Fruit fly (Drosophila melanogaster) whole organism, embryonic: ENCODE results near the gene Sec24CD.

ENCODE experiments used
- BEAF-32 ChIP-seq: fragments of 200-800 bp; sonication (Bioruptor generic); optimal IDR thresholded peaks from 3 replicates; lab custom pipeline; 2017; ENCODE audit warnings: missing biosample characterization, missing genetic modification characterization, mild to moderate bottlenecking, moderate library complexity, missing genetic modification reagents
- Bdp1 ChIP-seq: fragments of 200-800 bp; sonication (Bioruptor generic); optimal IDR thresholded peaks from 3 replicates; lab custom pipeline; 2016; ENCODE audit warnings: missing biosample characterization, missing genetic modification characterization
- CG10267 ChIP-seq: fragments of 200-800 bp; sonication (Bioruptor generic); optimal IDR thresholded peaks from 2 replicates; lab custom pipeline; 2018; ENCODE audit warnings: missing biosample characterization, mild to moderate bottlenecking, missing genetic modification characterization, moderate library complexity
- CG10431 ChIP-seq: fragments of 200-800 bp; sonication (Bioruptor generic); optimal IDR thresholded peaks from 3 replicates; lab custom pipeline; 2018; ENCODE audit warnings: missing biosample characterization, mild to moderate bottlenecking, missing genetic modification characterization
- CG13624 ChIP-seq: fragments of 200-800 bp; sonication (Bioruptor generic); optimal IDR thresholded peaks from 2 replicates; lab custom pipeline; 2016; ENCODE audit warnings: missing biosample characterization, missing genetic modification characterization
- CG14710 ChIP-seq: fragments of 200-800 bp; sonication (Bioruptor generic); optimal IDR thresholded peaks from 3 replicates; lab custom pipeline; 2019; ENCODE audit warnings: missing biosample characterization, mild to moderate bottlenecking, missing genetic modification characterization, moderate library complexity
- CG14965 ChIP-seq: fragments of 200-800 bp; sonication (Bioruptor generic); optimal IDR thresholded peaks from 2 replicates; lab custom pipeline; 2016; ENCODE audit warnings: missing biosample characterization, missing genetic modification characterization, borderline replicate concordance
- CG15514 ChIP-seq: fragments of 200-800 bp; sonication (Bioruptor generic); optimal IDR thresholded peaks from 3 replicates; lab custom pipeline; 2017; ENCODE audit warnings: missing biosample characterization, missing genetic modification characterization, mild to moderate bottlenecking, moderate library complexity, missing genetic modification reagents
- CG1603 ChIP-seq: fragments of 200-800 bp; sonication (Bioruptor generic); optimal IDR thresholded peaks from 2 replicates; lab custom pipeline; 2019; ENCODE audit warnings: missing biosample characterization, mild to moderate bottlenecking, missing genetic modification characterization, moderate library complexity
- CG17186 ChIP-seq: fragments of 200-800 bp; sonication (Bioruptor generic); optimal IDR thresholded peaks from 3 replicates; lab custom pipeline; 2017; ENCODE audit warnings: missing biosample characterization, missing genetic modification reagents, missing genetic modification characterization
- CG1792 ChIP-seq: fragments of 200-800 bp; sonication (Bioruptor generic); optimal IDR thresholded peaks from 2 replicates; lab custom pipeline; 2016; ENCODE audit warnings: missing biosample characterization, missing genetic modification characterization
- CG18619 ChIP-seq: fragments of 200-800 bp; sonication (Bioruptor generic); optimal IDR thresholded peaks from 3 replicates; lab custom pipeline; 2017; ENCODE audit warnings: missing biosample characterization, mild to moderate bottlenecking, missing genetic modification characterization
- CG18764 ChIP-seq: fragments of 200-800 bp; sonication (Bioruptor generic); optimal IDR thresholded peaks from 3 replicates; lab custom pipeline; 2016; ENCODE audit warnings: missing biosample characterization, missing genetic modification characterization
- CG2678 ChIP-seq: fragments of 200-800 bp; sonication (Bioruptor generic); optimal IDR thresholded peaks from 3 replicates; lab custom pipeline; 2019; ENCODE audit warnings: missing biosample characterization, mild to moderate bottlenecking, missing genetic modification characterization, moderate library complexity
- CG2875 ChIP-seq: fragments of 200-800 bp; sonication (Bioruptor generic); optimal IDR thresholded peaks from 2 replicates; lab custom pipeline; 2017; ENCODE audit warnings: missing biosample characterization, mild to moderate bottlenecking, missing genetic modification characterization, missing genetic modification reagents
- CG31388 ChIP-seq: fragments of 200-800 bp; sonication (Bioruptor generic); optimal IDR thresholded peaks from 2 replicates; lab custom pipeline; 2016; ENCODE audit warnings: missing biosample characterization, missing genetic modification characterization
- CG5180 ChIP-seq: fragments of 200-800 bp; sonication (Bioruptor generic); optimal IDR thresholded peaks from 3 replicates; lab custom pipeline; 2017; ENCODE audit warnings: missing biosample characterization, missing genetic modification characterization, mild to moderate bottlenecking, moderate library complexity, missing genetic modification reagents
- CG6654 ChIP-seq: fragments of 200-800 bp; sonication (Bioruptor generic); optimal IDR thresholded peaks from 2 replicates; lab custom pipeline; 2017; ENCODE audit warnings: missing biosample characterization, mild to moderate bottlenecking, missing genetic modification characterization
- CG6854 ChIP-seq: fragments of 200-800 bp; sonication (Bioruptor generic); optimal IDR thresholded peaks from 3 replicates; lab custom pipeline; 2017; ENCODE audit warnings: missing biosample characterization, mild to moderate bottlenecking, missing genetic modification characterization
- CHES-1-like ChIP-seq: fragments of 200-800 bp; sonication (Bioruptor generic); optimal IDR thresholded peaks from 2 replicates; lab custom pipeline; 2016; ENCODE audit warnings: missing biosample characterization, missing genetic modification characterization
- Deaf1 ChIP-seq: fragments of 200-800 bp; optimal IDR thresholded peaks from 3 replicates; lab custom pipeline; 2019; ENCODE audit warnings: missing biosample characterization, mild to moderate bottlenecking, missing genetic modification characterization, moderate library complexity
- HHEX ChIP-seq: fragments of 200-800 bp; sonication (Bioruptor generic); optimal IDR thresholded peaks from 3 replicates; lab custom pipeline; 2017; ENCODE audit warnings: missing biosample characterization, mild to moderate bottlenecking, missing genetic modification characterization, missing genetic modification reagents
- HmgZ ChIP-seq: fragments of 200-800 bp; sonication (Bioruptor generic); optimal IDR thresholded peaks from 2 replicates; lab custom pipeline; 2018; ENCODE audit warnings: missing biosample characterization, mild to moderate bottlenecking, missing genetic modification characterization
- Hr39 ChIP-seq: fragments of >200 bp; optimal IDR thresholded peaks from 2 replicates; lab custom pipeline; 2017
- Hr78 ChIP-seq, 2 experiments: fragments of 200-800 bp in 1 of 2; fragments of >200 bp in 1 of 2; sonication (Bioruptor generic) in 1 of 2; optimal IDR thresholded peaks; 2 replicates each; lab custom pipeline; 2017 to 2019; ENCODE audit warnings: missing biosample characterization in 2 of 2, missing genetic modification characterization in 2 of 2, mild to moderate bottlenecking in 1 of 2, moderate library complexity in 1 of 2
- MBD-R2 ChIP-seq: fragments of 200-800 bp; sonication (Bioruptor generic); IDR thresholded peaks from 2 replicates; pipeline ENCODE4 v1.3.6; 2022; ENCODE audit warnings: missing biosample characterization, missing genetic modification characterization
- Max ChIP-seq: fragments of 200-800 bp; sonication (Bioruptor generic); optimal IDR thresholded peaks from 2 replicates; lab custom pipeline; 2016; ENCODE audit warnings: missing biosample characterization, mild to moderate bottlenecking, missing genetic modification characterization
- Med ChIP-seq: fragments of 200-800 bp; sonication (Bioruptor generic); peaks from one replicate; lab custom pipeline; 2016; ENCODE audit warnings: missing biosample characterization, missing genetic modification characterization, mild to moderate bottlenecking, inconsistent platforms, moderate library complexity
- Opbp ChIP-seq: fragments of 200-800 bp; sonication (Bioruptor generic); IDR thresholded peaks from 3 replicates; pipeline ENCODE4 v1.3.6; 2022; ENCODE audit warnings: missing biosample characterization, missing genetic modification characterization; ENCODE audit not compliant: partially characterized antibody
- Rfx ChIP-seq: fragments of 200-800 bp; sonication (Bioruptor generic); IDR thresholded peaks from 2 replicates; pipeline ENCODE4 v1.3.6; 2022; ENCODE audit warnings: missing biosample characterization, missing genetic modification characterization
- amos ChIP-seq: fragments of 200-800 bp; sonication (Bioruptor generic); IDR thresholded peaks from 2 replicates; pipeline ENCODE4 v1.3.6; 2022; ENCODE audit warnings: missing biosample characterization, missing genetic modification characterization; ENCODE audit not compliant: partially characterized antibody
- cg ChIP-seq: fragments of 200-800 bp; sonication (Bioruptor generic); optimal IDR thresholded peaks from 3 replicates; lab custom pipeline; 2019; ENCODE audit warnings: missing biosample characterization, mild to moderate bottlenecking, missing genetic modification characterization, moderate library complexity
- chn ChIP-seq: fragments of 200-800 bp; sonication (Bioruptor generic); optimal IDR thresholded peaks from 2 replicates; lab custom pipeline; 2016; ENCODE audit warnings: missing biosample characterization, missing genetic modification characterization
- dmrt11E ChIP-seq: fragments of 200-800 bp; sonication (Bioruptor generic); optimal IDR thresholded peaks from 3 replicates; lab custom pipeline; 2018; ENCODE audit warnings: missing biosample characterization, mild to moderate bottlenecking, missing genetic modification characterization, moderate library complexity
- gce ChIP-seq: fragments of 200-800 bp; sonication (Bioruptor generic); IDR thresholded peaks from 3 replicates; pipeline ENCODE4 v1.3.6; 2022; ENCODE audit warnings: missing biosample characterization, missing genetic modification characterization
- gro ChIP-seq: fragments of 200-800 bp; sonication (Bioruptor generic); optimal IDR thresholded peaks from 2 replicates; lab custom pipeline; 2016; ENCODE audit warnings: missing biosample characterization, missing genetic modification characterization
- gsb ChIP-seq: fragments of 200-800 bp; sonication (Bioruptor generic); IDR thresholded peaks from 2 replicates; pipeline ENCODE4 v1.3.6; 2022; ENCODE audit warnings: missing biosample characterization, missing genetic modification characterization
- gt ChIP-seq: fragments of 200-800 bp; sonication (Bioruptor generic); IDR thresholded peaks from 2 replicates; pipeline ENCODE4 v1.3.6; 2022; ENCODE audit warnings: missing biosample characterization, missing genetic modification characterization
- hb ChIP-seq: fragments of 200-800 bp; sonication (Bioruptor generic); IDR thresholded peaks from 3 replicates; pipeline ENCODE4 v1.3.6; 2022; ENCODE audit warnings: missing biosample characterization, missing genetic modification characterization; ENCODE audit not compliant: partially characterized antibody
- hkb ChIP-seq, 2 experiments: fragments of 200-800 bp in 1 of 2; fragments of >200 bp in 1 of 2; sonication (Bioruptor generic) in 1 of 2; IDR thresholded peaks in 1 of 2; optimal IDR thresholded peaks in 1 of 2; 2 replicates each; pipeline versions ENCODE4 v1.3.6 to Lab custom; 2017 to 2022; ENCODE audit warnings: missing biosample characterization in 1 of 2, missing genetic modification characterization in 1 of 2
- luna ChIP-seq: fragments of 200-800 bp; sonication (Bioruptor generic); optimal IDR thresholded peaks from 2 replicates; lab custom pipeline; 2016; ENCODE audit warnings: missing biosample characterization, missing genetic modification characterization
- mld ChIP-seq: fragments of 200-800 bp; sonication (Bioruptor generic); IDR thresholded peaks from 3 replicates; pipeline ENCODE4 v1.3.6; 2022; ENCODE audit warnings: missing biosample characterization, missing genetic modification characterization; ENCODE audit not compliant: partially characterized antibody
- odd ChIP-seq: fragments of 200-800 bp; sonication (Bioruptor generic); optimal IDR thresholded peaks from 2 replicates; lab custom pipeline; 2017; ENCODE audit warnings: missing biosample characterization, mild to moderate bottlenecking, missing genetic modification characterization
- row ChIP-seq: fragments of 200-800 bp; sonication (Bioruptor generic); IDR thresholded peaks from 3 replicates; pipeline ENCODE4 v1.3.6; 2022; ENCODE audit warnings: missing biosample characterization, missing genetic modification characterization
- slou ChIP-seq: fragments of 200-800 bp; sonication (Bioruptor generic); optimal IDR thresholded peaks from 3 replicates; lab custom pipeline; 2016; ENCODE audit warnings: missing biosample characterization, missing genetic modification characterization
- slp2 ChIP-seq: fragments of 200-800 bp; sonication (Bioruptor generic); optimal IDR thresholded peaks from 2 replicates; lab custom pipeline; 2016; ENCODE audit warnings: missing biosample characterization, missing genetic modification characterization
- sug ChIP-seq: fragments of 200-800 bp; optimal IDR thresholded peaks from 2 replicates; lab custom pipeline; 2019; ENCODE audit warnings: missing biosample characterization, mild to moderate bottlenecking, missing genetic modification characterization, moderate library complexity
- z ChIP-seq: fragments of 200-800 bp; sonication (Bioruptor generic); IDR thresholded peaks from 3 replicates; pipeline ENCODE4 v1.3.6; 2022; ENCODE audit warnings: missing biosample characterization, missing genetic modification characterization

Sec24CD gene

DNA sequence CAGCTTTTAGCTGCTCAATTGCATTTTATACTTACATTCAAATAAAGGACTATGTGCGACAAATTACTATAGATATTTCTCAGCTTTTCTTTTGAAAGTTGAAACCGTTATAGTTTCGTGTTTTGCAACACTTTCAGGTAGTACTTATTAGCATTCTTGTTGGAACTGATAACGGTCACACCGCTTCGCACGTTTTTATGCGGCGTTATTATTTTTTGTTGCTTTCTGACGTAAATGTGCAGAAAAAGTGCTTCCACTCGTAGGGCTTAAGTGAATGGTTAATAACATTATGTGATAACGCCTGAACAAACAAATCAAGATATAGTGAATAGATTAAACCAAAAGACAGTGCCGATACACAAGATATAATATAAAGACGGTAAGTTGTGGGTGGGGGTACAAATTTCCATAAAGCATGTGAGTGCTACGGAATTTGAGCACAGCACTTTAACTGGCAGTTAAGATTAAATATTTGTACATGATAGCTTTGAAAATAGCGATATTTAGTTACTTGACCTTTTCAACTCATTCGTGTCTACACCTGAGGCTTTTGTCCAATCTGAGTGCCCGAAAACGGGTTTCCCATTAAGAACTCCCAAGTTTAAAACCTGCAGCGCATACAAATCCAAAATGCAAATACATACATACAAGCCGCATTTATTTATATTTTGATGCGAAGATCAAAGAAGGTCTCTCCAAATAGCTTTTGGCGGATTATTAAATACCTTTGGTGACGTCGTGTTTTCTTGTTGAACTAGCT lies 15.9 kb downstream of the Sec24CD start, which contains the start of gene papi:
Gene papi, plus strand, starts transcription at position 176 of the 760 bp plus-strand sequence.
- TF ChIP-seq BEAF-32 (GFP tag; lab: Kevin White, UChicago) (peak; percentile 20), CG15514 (GFP tag; lab: Kevin White, UChicago) (peak; percentile 5), Deaf1 (no peak), Max (GFP tag; lab: Kevin White, UChicago) (peak; percentile 69), Med (GFP tag; lab: Kevin White, UChicago) (peak; percentile 36), CG10431 (peak; percentile 22), Hr39 (lab: Kevin White, UChicago) (no peak), CHES-1-like (GFP tag; lab: Kevin White, UChicago) (peak; percentile 27), CG1792 (GFP tag; lab: Kevin White, UChicago) (no peak), gt (GFP tag; lab: Robert Waterston, UW) (no peak), CG18764 (GFP tag; lab: Kevin White, UChicago) (no peak), slp2 (no peak), CG10267 (tag; lab: Kevin White, UChicago) (peak; percentile 91), dmrt11E (tag; lab: Kevin White, UChicago) (no peak), CG2678 (tag; lab: Kevin White, UChicago) (no peak), HHEX (GFP tag; lab: Kevin White, UChicago) (no peak), HmgZ (tag; lab: Kevin White, UChicago) (peak; percentile 52), hb (no peak), CG31388 (GFP tag; lab: Kevin White, UChicago) (no peak), MBD-R2 (GFP tag; lab: Robert Waterston, UW) (peak; percentile 39), row (GFP tag; lab: Robert Waterston, UW) (no peak), sug (tag; lab: Kevin White, UChicago) (peak; percentile 6), CG6654 (no peak), CG2875 (no peak), amos (GFP tag; lab: Robert Waterston, UW) (no peak; the same call in 1 of the 2 replicates), CG13624 (GFP tag; lab: Kevin White, UChicago) (peak; percentile 4), luna (GFP tag; lab: Kevin White, UChicago) (peak; percentile 22), CG1603 (peak; percentile 34), Hr78 (GFP tag; optimal IDR thresholded peaks at IDR 0.05; lab: Kevin White, UChicago) (peak in 1 of 2 experiments; percentile 90), Rfx (GFP tag; lab: Robert Waterston, UW) (peak; percentile 8; the same call in 1 of the 2 replicates), hkb (optimal IDR thresholded peaks at IDR 0.05; lab: Kevin White, UChicago) (no peak), hkb (GFP tag; IDR thresholded peaks at IDR 0.05; lab: Robert Waterston, UW) (peak; percentile 9; the same call in 1 of the 2 replicates), Opbp (0 out of 3 replicates have a peak, but pooled peaks have one; percentile 38), odd (GFP tag; lab: Kevin White, UChicago) (no peak), CG17186 (GFP tag; lab: Kevin White, UChicago) (no peak), CG14965 (no peak), cg (peak; percentile 13), CG6854 (GFP tag; lab: Kevin White, UChicago) (peak; percentile 16), gce (GFP tag; lab: Robert Waterston, UW) (no peak), CG14710 (peak; percentile 68), CG5180 (GFP tag; lab: Kevin White, UChicago) (no peak), slou (GFP tag; lab: Kevin White, UChicago) (no peak), Bdp1 (no peak), CG18619 (GFP tag; lab: Kevin White, UChicago) (no peak), mld (GFP tag; lab: Robert Waterston, UW) (no peak), gro (GFP tag; lab: Kevin White, UChicago) (peak; percentile 31), chn (GFP tag; lab: Kevin White, UChicago) (no peak), z (no peak), gsb (GFP tag; lab: Robert Waterston, UW) (no peak)
